Fruit fly (Drosophila melanogaster): ENCODE data around the gene AdamTS-B.
A peak's percentile ranks its signal among the peaks of the same experiment; 100 is the strongest.

AdamTS-B gene

dm6 chrX:5695035-5695434 is 3.3 kb upstream of the AdamTS-B start, which contains the start of gene CG3149 (continued):
- TF ChIP-seq danr (GFP tag; IDR thresholded peaks at IDR 0.05): no peak
- peak; percentile 74 for TF ChIP-seq Scr (GFP tag; IDR thresholded peaks at IDR 0.05; ENCODE audit: partially characterized antibody)
- no peak for TF ChIP-seq CG17802 (tag; optimal IDR thresholded peaks at IDR 0.05)
- peak; percentile 83 for TF ChIP-seq zen2 (GFP tag; IDR thresholded peaks at IDR 0.05; ENCODE audit: partially characterized antibody)
- TF ChIP-seq MBD-R2 (GFP tag; IDR thresholded peaks at IDR 0.05): peak; percentile 62
- no peak for TF ChIP-seq Aef1 (GFP tag; IDR thresholded peaks at IDR 0.05)
- peak; percentile 11 for TF ChIP-seq Myb (GFP tag; optimal IDR thresholded peaks at IDR 0.05)
- no peak for TF ChIP-seq NfI (GFP tag; optimal IDR thresholded peaks at IDR 0.05)
- TF ChIP-seq tio (GFP tag; optimal IDR thresholded peaks at IDR 0.05): no peak
- TF ChIP-seq CG6175 (GFP tag; IDR thresholded peaks at IDR 0.05): no peak
- TF ChIP-seq gcm (GFP tag; optimal IDR thresholded peaks at IDR 0.05): no peak
- peak; percentile 27 for TF ChIP-seq MESR4 (GFP tag; optimal IDR thresholded peaks at IDR 0.05)
- TF ChIP-seq scrt (GFP tag; optimal IDR thresholded peaks at IDR 0.05): no peak
- no peak for TF ChIP-seq CG17361 (GFP tag; IDR thresholded peaks at IDR 0.05)
- TF ChIP-seq Doc3 (GFP tag; IDR thresholded peaks at IDR 0.05; ENCODE audit: partially characterized antibody): peak; percentile 58
- TF ChIP-seq tll (GFP tag; optimal IDR thresholded peaks at IDR 0.05): no peak
- peak; percentile 69 for TF ChIP-seq Bgb (GFP tag; IDR thresholded peaks at IDR 0.05; ENCODE audit: partially characterized antibody)
- TF ChIP-seq Poxn (GFP tag; IDR thresholded peaks at IDR 0.05): no peak
- no peak for TF ChIP-seq CG3065 (GFP tag; optimal IDR thresholded peaks at IDR 0.05)
- TF ChIP-seq sna (GFP tag; IDR thresholded peaks at IDR 0.05; ENCODE audit: partially characterized antibody): peak; percentile 64; the same call in 1 of the 2 replicates
- no peak for TF ChIP-seq ftz-f1 (GFP tag; optimal IDR thresholded peaks at IDR 0.05)
- TF ChIP-seq toy (GFP tag; IDR thresholded peaks at IDR 0.05): no peak
- TF ChIP-seq ash1 (GFP tag; optimal IDR thresholded peaks at IDR 0.05): no peak
- no peak for TF ChIP-seq CG7357 (GFP tag; IDR thresholded peaks at IDR 0.05)
- peak; percentile 45 for TF ChIP-seq hbn (GFP tag; IDR thresholded peaks at IDR 0.05; ENCODE audit: partially characterized antibody)
- peak; percentile 69 for TF ChIP-seq vnd (GFP tag; IDR thresholded peaks at IDR 0.05; ENCODE audit: partially characterized antibody)
- TF ChIP-seq CG42726 (GFP tag; IDR thresholded peaks at IDR 0.05; ENCODE audit: partially characterized antibody): peak; percentile 24; the same call in 1 of the 2 replicates
- TF ChIP-seq CG12104 (GFP tag; optimal IDR thresholded peaks at IDR 0.05): no peak
- TF ChIP-seq tna (GFP tag; IDR thresholded peaks at IDR 0.05; ENCODE audit: partially characterized antibody): peak; percentile 89
- TF ChIP-seq NC2β (GFP tag; optimal IDR thresholded peaks at IDR 0.05): no peak
- no peak for TF ChIP-seq Atf3 (GFP tag; optimal IDR thresholded peaks at IDR 0.05)
- TF ChIP-seq pzg (GFP tag; optimal IDR thresholded peaks at IDR 0.05): peak; percentile 49
- peak; percentile 82 for TF ChIP-seq CG13287 (GFP tag; IDR thresholded peaks at IDR 0.05; ENCODE audit: partially characterized antibody)
- no peak for TF ChIP-seq CG10959 (GFP tag; IDR thresholded peaks at IDR 0.05)
- no peak for TF ChIP-seq zen (tag; optimal IDR thresholded peaks at IDR 0.05)
- peak; percentile 31 for TF ChIP-seq CG15514 (GFP tag; optimal IDR thresholded peaks at IDR 0.05)
- peak; percentile 74 for TF ChIP-seq bbx (GFP tag; IDR thresholded peaks at IDR 0.05; ENCODE audit: partially characterized antibody)
- peak; percentile 34; the same call in 1 of the 2 replicates for TF ChIP-seq inv (GFP tag; IDR thresholded peaks at IDR 0.05; ENCODE audit: partially characterized antibody)
- TF ChIP-seq unc-4 (GFP tag; IDR thresholded peaks at IDR 0.05; ENCODE audit: partially characterized antibody): peak; percentile 71
- TF ChIP-seq ara (GFP tag; IDR thresholded peaks at IDR 0.05): no peak
- TF ChIP-seq dysf (GFP tag; IDR thresholded peaks at IDR 0.05): no peak
- TF ChIP-seq lilli (GFP tag; optimal IDR thresholded peaks at IDR 0.05): no peak
- TF ChIP-seq nerfin-2 (GFP tag; IDR thresholded peaks at IDR 0.05; ENCODE audit: partially characterized antibody): peak; percentile 73
- peak; percentile 14 for TF ChIP-seq gfzf (GFP tag; optimal IDR thresholded peaks at IDR 0.05)
- TF ChIP-seq CG2129 (GFP tag; IDR thresholded peaks at IDR 0.05; ENCODE audit: partially characterized antibody): peak; percentile 49
- no peak for TF ChIP-seq CG17612 (GFP tag; IDR thresholded peaks at IDR 0.05)
- peak; percentile 62 for TF ChIP-seq CG16813 (GFP tag; IDR thresholded peaks at IDR 0.05; ENCODE audit: partially characterized antibody)
